Worm (Caenorhabditis elegans): Measurements from ENCODE around the gene nkat-1.

- TF ChIP-seq him-1 (tag; optimal IDR thresholded peaks at IDR 0.05): no peak
- no peak for TF ChIP-seq dao-5 (tag; optimal IDR thresholded peaks at IDR 0.05)
Observed at ce11 chrX:14145634-14146033, 5.7 kb upstream of the nkat-1 start.
